Worm (Caenorhabditis elegans): ENCODE data around the gene ocam-1.

The ocam-1 gene

DNA sequence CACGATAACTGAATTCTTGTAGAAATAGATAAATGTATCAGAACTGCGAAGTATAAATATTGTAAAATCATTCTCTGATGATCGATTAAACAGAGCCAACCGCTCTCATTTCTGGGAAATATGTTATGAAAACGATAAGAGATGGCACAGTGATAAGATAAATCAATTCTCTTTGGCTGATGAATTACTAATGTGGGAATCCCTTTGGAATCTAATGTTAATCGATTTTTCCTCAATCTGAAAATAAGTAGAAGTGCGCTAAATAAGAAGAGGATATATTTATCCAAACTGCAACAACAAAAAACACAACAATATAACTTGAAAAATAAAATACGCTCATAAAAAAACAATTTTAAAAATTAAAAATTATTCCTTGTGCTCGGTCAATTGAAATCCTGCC is 15.3 kb upstream of the ocam-1 start, which contains the start of gene cest-2.3:
TSS of gene cest-2.3 (minus strand) at position 101 of the 400 bp plus-strand sequence.
- no peak for TF ChIP-seq ztf-6 (GFP tag; IDR thresholded peaks at IDR 0.05)
- no peak for TF ChIP-seq B0035.1 (tag; optimal IDR thresholded peaks at IDR 0.05)
- no peak for TF ChIP-seq ccch-3 (GFP tag; optimal IDR thresholded peaks at IDR 0.05)
- TF ChIP-seq ZK185.1 (tag; optimal IDR thresholded peaks at IDR 0.05; ENCODE audit: poor library complexity, severe bottlenecking) = no peak
- TF ChIP-seq akir-1 (GFP tag; optimal IDR thresholded peaks at IDR 0.05) = no peak
- no peak for TF ChIP-seq dox-1 (GFP tag; IDR thresholded peaks at IDR 0.05)
- TF ChIP-seq dpl-1 (GFP tag; optimal IDR thresholded peaks at IDR 0.05) = no peak
- no peak for TF ChIP-seq ztf-28 (GFP tag; IDR thresholded peaks at IDR 0.05)
- TF ChIP-seq hsf-1 (GFP tag; IDR thresholded peaks at IDR 0.05) = no peak
- TF ChIP-seq K12H6.12 (tag; optimal IDR thresholded peaks at IDR 0.05) = no peak
- TF ChIP-seq ceh-79 (tag; optimal IDR thresholded peaks at IDR 0.05) = no peak
- TF ChIP-seq tlf-1 (GFP tag; optimal IDR thresholded peaks at IDR 0.05) = no peak
- no peak for TF ChIP-seq Y53G8AR.9 (GFP tag; conservative IDR thresholded peaks at IDR 0.05)

- no peak for TF ChIP-seq aptf-2 (GFP tag; conservative IDR thresholded peaks at IDR 0.05)
- no peak for TF ChIP-seq dpff-1 (tag; optimal IDR thresholded peaks at IDR 0.05)
- no peak for TF ChIP-seq rec-8 (tag; optimal IDR thresholded peaks at IDR 0.05)
- no peak for TF ChIP-seq ccch-3 (GFP tag; optimal IDR thresholded peaks at IDR 0.05)
- TF ChIP-seq ceh-100 (GFP tag; IDR thresholded peaks at IDR 0.05) = no peak
These were observed 12.4 kb upstream of the ocam-1 start, which contains the start of gene ZC376.8 for ce11 chrV:14179947-14180346. Gene ZC376.8, plus strand, starts transcription at chrV:14180247.

- TF ChIP-seq lin-40 (tag; optimal IDR thresholded peaks at IDR 0.05) (no peak), hmg-1.2 (GFP tag; IDR thresholded peaks at IDR 0.05) (peak; percentile 58), pha-4 (tag; optimal IDR thresholded peaks at IDR 0.05) (no peak), nhr-90 (tag; optimal IDR thresholded peaks at IDR 0.05) (no peak), snpc-1.1 (tag; optimal IDR thresholded peaks at IDR 0.05; ENCODE audit: insufficient read depth) (no peak), nfyb-1 (GFP tag; IDR thresholded peaks at IDR 0.05) (no peak), F57C9.4 (tag; optimal IDR thresholded peaks at IDR 0.05) (no peak)
These were observed 10.2 kb upstream of the ocam-1 start, which contains the start of gene ceh-74 for ce11 chrV:14177657-14178129. Gene ceh-74, plus strand, starts transcription at chrV:14178079.

- TF ChIP-seq C17E4.6 (GFP tag; IDR thresholded peaks at IDR 0.05) (no peak), egrh-3 (GFP tag; IDR thresholded peaks at IDR 0.05) (no peak), T26A5.8 (tag; optimal IDR thresholded peaks at IDR 0.05) (no peak), bed-1 (GFP tag; IDR thresholded peaks at IDR 0.05) (no peak), K12H6.12 (tag; optimal IDR thresholded peaks at IDR 0.05) (no peak), nfya-1 (tag; optimal IDR thresholded peaks at IDR 0.05; ENCODE audit: borderline replicate concordance, insufficient read depth) (no peak), pbrm-1 (GFP tag; IDR thresholded peaks at IDR 0.05) (no peak), nhr-27 (tag; optimal IDR thresholded peaks at IDR 0.05) (no peak), hlh-12 (tag; optimal IDR thresholded peaks at IDR 0.05) (no peak), repo-1 (tag; optimal IDR thresholded peaks at IDR 0.05) (no peak), B0035.1 (tag; optimal IDR thresholded peaks at IDR 0.05) (no peak), Y95B8A.8 (GFP tag; IDR thresholded peaks at IDR 0.05) (no peak), Y53F4B.3 (GFP tag; IDR thresholded peaks at IDR 0.05) (no peak), lin-40 (tag; optimal IDR thresholded peaks at IDR 0.05) (no peak)
These were observed 9.0 kb upstream of the ocam-1 start for ce11 chrV:14176572-14176971.

Data from whole organism, young adult.